Worm (Caenorhabditis elegans) whole organism, L4 larva: ENCODE data around the gene C50H11.13.

Source experiments
- R02D3.7 ChIP-seq: fragments of 150-350 bp; sonication (generic microtip); optimal IDR thresholded peaks from 3 replicates; lab custom pipeline; 2014; ENCODE audit warnings: missing biosample characterization, missing genetic modification characterization
- T20F7.1 ChIP-seq: fragments of 200-800 bp; sonication (Bioruptor generic); optimal IDR thresholded peaks from 2 replicates; lab custom pipeline; 2018; ENCODE audit warnings: mild to moderate bottlenecking, missing genetic modification characterization, missing compliant biosample characterization
- Y105C5A.15 ChIP-seq: fragments of 200-800 bp; sonication (Bioruptor generic); IDR thresholded peaks from 2 replicates; pipeline ENCODE4 v1.3.6; 2022; ENCODE audit warnings: missing genetic modification characterization, missing compliant biosample characterization
- Y48G9A.11 ChIP-seq: fragments of 200-800 bp; sonication (Bioruptor generic); IDR thresholded peaks from 2 replicates; pipeline ENCODE4 v1.3.6; 2022; ENCODE audit warnings: missing genetic modification reagents, missing genetic modification characterization, missing compliant biosample characterization
- Y5F2A.4 ChIP-seq: fragments of 200-800 bp; sonication (Bioruptor generic); optimal IDR thresholded peaks from 2 replicates; lab custom pipeline; 2018; ENCODE audit warnings: mild to moderate bottlenecking, missing genetic modification characterization, missing compliant biosample characterization
- ZK337.2 ChIP-seq: fragments of 200-800 bp; sonication (Bioruptor generic); IDR thresholded peaks from 2 replicates; pipeline ENCODE4 v1.3.6; 2022; ENCODE audit warnings: missing genetic modification reagents, missing genetic modification characterization, missing compliant biosample characterization
- ZK546.5 ChIP-seq, 2 experiments: sonication (generic microtip); optimal IDR thresholded peaks; 2 replicates each; lab custom pipeline; 2017; ENCODE audit warnings: missing biosample characterization in 2 of 2, missing genetic modification characterization in 2 of 2
- aha-1 ChIP-seq: fragments of 150-350 bp; peaks from one replicate; lab custom pipeline; 2014; ENCODE audit warnings: missing biosample characterization, missing genetic modification characterization
- attf-4 ChIP-seq: sonication (generic microtip); optimal IDR thresholded peaks from 3 replicates; lab custom pipeline; 2017; ENCODE audit warnings: missing biosample characterization, missing genetic modification characterization
- cey-2 ChIP-seq: sonication (generic microtip); optimal IDR thresholded peaks from 3 replicates; lab custom pipeline; 2017; ENCODE audit warnings: missing genetic modification characterization, mild to moderate bottlenecking, missing compliant biosample characterization, antibody characterized with exemption, borderline replicate concordance; ENCODE audit not compliant: insufficient read depth
- daf-16 ChIP-seq, 3 experiments: sonication (generic microtip); optimal IDR thresholded peaks; 2 replicates each; lab custom pipeline; 2016 to 2017; ENCODE audit warnings: missing genetic modification characterization in 3 of 3, missing genetic modification reagents in 3 of 3, mild to moderate bottlenecking in 2 of 3, missing compliant biosample characterization in 2 of 3, missing biosample characterization in 1 of 3, moderate library complexity in 1 of 3
- daf-8 ChIP-seq: fragments of 200-800 bp; sonication (Bioruptor generic); IDR thresholded peaks from 2 replicates; pipeline ENCODE4 v1.3.6; 2022; ENCODE audit warnings: missing genetic modification characterization, missing compliant biosample characterization
- dmd-8 ChIP-seq: fragments of 200-800 bp; sonication (Bioruptor generic); IDR thresholded peaks from 2 replicates; pipeline ENCODE4 v1.3.6; 2022; ENCODE audit warnings: missing genetic modification characterization, missing compliant biosample characterization
- dve-1 ChIP-seq: sonication (generic microtip); optimal IDR thresholded peaks from 2 replicates; lab custom pipeline; 2017; ENCODE audit warnings: antibody characterized with exemption, mild to moderate bottlenecking, missing genetic modification characterization, missing compliant biosample characterization; ENCODE audit not compliant: insufficient read depth
- egl-27 ChIP-seq: sonication (generic microtip); optimal IDR thresholded peaks from 3 replicates; lab custom pipeline; 2017; ENCODE audit warnings: missing biosample characterization, missing genetic modification reagents, missing genetic modification characterization
- egl-43 ChIP-seq: fragments of 200-800 bp; sonication (Bioruptor generic); IDR thresholded peaks from 2 replicates; pipeline ENCODE4 v1.3.6; 2022; ENCODE audit warnings: missing genetic modification reagents, missing genetic modification characterization, missing compliant biosample characterization
- fkh-10 ChIP-seq: fragments of 150-350 bp; optimal IDR thresholded peaks from 2 replicates; lab custom pipeline; 2014; ENCODE audit warnings: missing biosample characterization, missing genetic modification reagents, missing genetic modification characterization
- hlh-30 ChIP-seq: sonication (generic microtip); optimal IDR thresholded peaks from 2 replicates; lab custom pipeline; 2017; ENCODE audit warnings: antibody characterized with exemption, mild to moderate bottlenecking, missing genetic modification characterization, missing compliant biosample characterization; ENCODE audit not compliant: insufficient read depth
- lin-13 ChIP-seq: fragments of 150-350 bp; optimal IDR thresholded peaks from 2 replicates; lab custom pipeline; 2014; ENCODE audit warnings: missing biosample characterization, missing genetic modification reagents, missing genetic modification characterization
- lin-15B ChIP-seq: fragments of 150-350 bp; sonication (generic microtip); optimal IDR thresholded peaks from 3 replicates; lab custom pipeline; 2014; ENCODE audit warnings: missing biosample characterization, missing genetic modification characterization
- madf-9 ChIP-seq: fragments of 200-800 bp; sonication (Bioruptor generic); conservative IDR thresholded peaks from 2 replicates; pipeline ENCODE4 v1.3.6; 2022; ENCODE audit warnings: missing genetic modification reagents, missing genetic modification characterization, missing compliant biosample characterization
- mdl-1 ChIP-seq, 2 experiments: fragments of 150-350 bp in 1 of 2; sonication (generic microtip) in 1 of 2; optimal IDR thresholded peaks; 2 replicates each; lab custom pipeline; 2014 to 2017; ENCODE audit warnings: missing biosample characterization in 2 of 2, missing genetic modification characterization in 2 of 2
- mes-2 ChIP-seq: sonication (generic microtip); optimal IDR thresholded peaks from 2 replicates; lab custom pipeline; 2016; ENCODE audit warnings: missing genotype, mild to moderate bottlenecking, missing genetic modification characterization, missing compliant biosample characterization; ENCODE audit not compliant: poor library complexity, severe bottlenecking
- nhr-11 ChIP-seq: fragments of 150-350 bp; optimal IDR thresholded peaks from 2 replicates; lab custom pipeline; 2014; ENCODE audit warnings: missing biosample characterization, missing genetic modification characterization
- nhr-111 ChIP-seq: fragments of 200-800 bp; sonication (Bioruptor generic); optimal IDR thresholded peaks from 2 replicates; lab custom pipeline; 2018; ENCODE audit warnings: mild to moderate bottlenecking, missing genetic modification characterization, missing compliant biosample characterization
- nhr-28 ChIP-seq: fragments of 150-350 bp; optimal IDR thresholded peaks from 2 replicates; lab custom pipeline; 2014; ENCODE audit warnings: missing biosample characterization, missing genetic modification characterization
- nhr-48 ChIP-seq: sonication (generic microtip); optimal IDR thresholded peaks from 2 replicates; lab custom pipeline; 2016; ENCODE audit warnings: mild to moderate bottlenecking, missing genetic modification characterization, missing compliant biosample characterization
- nhr-76 ChIP-seq: fragments of 150-350 bp; optimal IDR thresholded peaks from 2 replicates; lab custom pipeline; 2014; ENCODE audit warnings: missing biosample characterization, missing genetic modification characterization
- pqm-1 ChIP-seq: sonication (generic microtip); optimal IDR thresholded peaks from 2 replicates; lab custom pipeline; 2017; ENCODE audit warnings: missing biosample characterization, missing genetic modification characterization
- rbr-2 ChIP-seq: sonication (generic microtip); optimal IDR thresholded peaks from 2 replicates; lab custom pipeline; 2016; ENCODE audit warnings: missing genotype, missing genetic modification characterization, missing compliant biosample characterization
- saeg-2 ChIP-seq: fragments of 200-800 bp; sonication (Bioruptor generic); IDR thresholded peaks from 2 replicates; pipeline ENCODE4 v1.3.6; 2022; ENCODE audit warnings: missing genetic modification reagents, missing genetic modification characterization, missing compliant biosample characterization
- sdz-12 ChIP-seq: fragments of 200-800 bp; sonication (Bioruptor generic); optimal IDR thresholded peaks from 2 replicates; lab custom pipeline; 2018; ENCODE audit warnings: mild to moderate bottlenecking, missing genetic modification characterization, missing compliant biosample characterization
- set-16 ChIP-seq: fragments of 200-800 bp; sonication (Bioruptor generic); IDR thresholded peaks from 2 replicates; pipeline ENCODE4 v1.3.6; 2022; ENCODE audit warnings: missing genetic modification reagents, missing genetic modification characterization, missing compliant biosample characterization
- snpc-1.2 ChIP-seq: fragments of 200-800 bp; sonication (Bioruptor generic); IDR thresholded peaks from 2 replicates; pipeline ENCODE4 v1.3.6; 2022; ENCODE audit warnings: missing genetic modification reagents, missing genetic modification characterization, missing compliant biosample characterization
- spr-3 ChIP-seq: fragments of 200-800 bp; sonication (Bioruptor generic); optimal IDR thresholded peaks from 2 replicates; lab custom pipeline; 2018; ENCODE audit warnings: mild to moderate bottlenecking, missing genetic modification characterization, missing compliant biosample characterization
- tra-1 ChIP-seq: fragments of 200-800 bp; sonication (Bioruptor generic); IDR thresholded peaks from 2 replicates; pipeline ENCODE4 v1.3.6; 2022; ENCODE audit warnings: missing genetic modification reagents, missing genetic modification characterization, missing compliant biosample characterization
- vab-7 ChIP-seq: fragments of 200-800 bp; sonication (Bioruptor generic); IDR thresholded peaks from 2 replicates; pipeline ENCODE4 v1.3.6; 2022; ENCODE audit warnings: missing genetic modification reagents, missing genetic modification characterization, missing compliant biosample characterization
- zag-1 ChIP-seq: fragments of 150-350 bp; optimal IDR thresholded peaks from 2 replicates; lab custom pipeline; 2014; ENCODE audit warnings: missing biosample characterization, missing genetic modification characterization
- zip-2 ChIP-seq: fragments of 150-350 bp; optimal IDR thresholded peaks from 2 replicates; lab custom pipeline; 2014; ENCODE audit warnings: missing biosample characterization, missing genetic modification characterization

The C50H11.13 gene

DNA sequence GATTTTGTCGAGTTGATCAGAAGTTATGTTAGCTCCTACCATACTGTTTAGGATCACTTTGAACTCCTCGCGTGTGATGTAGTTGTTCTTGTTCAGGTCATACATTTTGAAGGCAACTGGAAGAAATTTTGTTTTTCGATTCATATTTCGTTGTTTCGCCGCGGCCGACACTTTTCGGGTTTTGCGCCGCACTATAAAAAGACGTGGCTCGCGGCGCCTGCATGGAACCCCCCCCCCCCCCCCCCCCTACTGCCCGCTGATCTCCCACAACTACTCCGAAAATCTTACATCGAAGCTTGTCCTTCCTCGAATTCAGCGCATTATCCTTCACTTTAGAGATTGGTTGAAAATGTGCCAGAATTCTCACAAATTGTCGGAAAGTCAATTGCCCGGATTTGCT lies 33.4 kb downstream of the C50H11.13 start:
- peak; percentile 82 for TF ChIP-seq set-16
- TF ChIP-seq vab-7 (GFP tag; lab: Robert Waterston, UW), result no peak

ce11 chrV:3034236-3034635 lies 37.2 kb downstream of the C50H11.13 start, which contains the start of gene srw-8:
srw-8 (minus strand) TSS chrV:3034336.
- no peak for TF ChIP-seq Y105C5A.15 (GFP tag; lab: Robert Waterston, UW)
- TF ChIP-seq lin-15B (tag; lab: Kevin White, UChicago), result no peak
- TF ChIP-seq zip-2, result no peak
- no peak for TF ChIP-seq zag-1 (tag; lab: Kevin White, UChicago)
- TF ChIP-seq nhr-111 (GFP tag; lab: Kevin White, UChicago), result no peak
- TF ChIP-seq nhr-76 (tag; lab: Kevin White, UChicago), result no peak
- TF ChIP-seq dmd-8 (GFP tag; lab: Robert Waterston, UW), result no peak
- no peak for TF ChIP-seq fkh-10 (GFP tag; lab: Kevin White, UChicago)
- no peak for TF ChIP-seq mes-2 (tag; lab: Kevin White, UChicago)
- no peak for TF ChIP-seq nhr-48 (tag; lab: Kevin White, UChicago)
- no peak for TF ChIP-seq hlh-30 (tag; lab: Kevin White, UChicago)
- no peak for TF ChIP-seq mdl-1 (tag; optimal IDR thresholded peaks at IDR 0.05; lab: Kevin White, UChicago)

ce11 chrV:3032343-3032742 lies 39.1 kb downstream of the C50H11.13 start, which contains the start of gene irld-38:
irld-38 (minus strand) TSS chrV:3032443.
- TF ChIP-seq daf-8 (GFP tag; lab: Robert Waterston, UW) (no peak), cey-2 (tag; lab: Kevin White, UChicago) (no peak), ZK337.2 (no peak), egl-27 (tag; lab: Kevin White, UChicago) (no peak), mdl-1 (tag; optimal IDR thresholded peaks at IDR 0.05; lab: Kevin White, UChicago) (no peak)

DNA sequence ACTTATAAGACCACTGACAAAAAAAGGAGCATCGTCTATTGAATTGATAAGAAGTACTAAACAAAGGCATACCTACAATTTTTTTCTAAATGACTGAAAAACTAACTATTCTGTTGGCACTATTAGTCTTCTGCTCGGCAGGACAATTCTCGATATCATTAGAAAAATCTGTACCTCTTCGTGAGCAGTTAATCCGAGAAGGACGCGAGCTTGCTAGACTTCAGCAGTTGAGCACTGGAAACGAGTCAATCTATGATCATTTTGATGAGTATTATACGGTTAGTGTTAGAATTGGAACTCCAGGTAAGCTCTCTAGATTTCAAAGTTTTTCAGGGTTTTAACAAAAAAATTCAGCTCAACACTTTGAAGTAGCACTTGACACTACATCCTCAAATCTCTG lies 43.2 kb downstream of the C50H11.13 start, which contains the start of gene asp-7:
Gene asp-7, plus strand, starts transcription at position 81 of the 400 bp plus-strand sequence.
- TF ChIP-seq sdz-12 (GFP tag; lab: Kevin White, UChicago) (no peak), pqm-1 (tag; lab: Kevin White, UChicago) (peak; percentile 12), ZK546.5 (tag; optimal IDR thresholded peaks at IDR 0.05; lab: Kevin White, UChicago) (no peak), aha-1 (tag; lab: Kevin White, UChicago) (peak; percentile 73), Y5F2A.4 (GFP tag; lab: Kevin White, UChicago) (no peak), rbr-2 (tag; lab: Kevin White, UChicago) (no peak)

DNA sequence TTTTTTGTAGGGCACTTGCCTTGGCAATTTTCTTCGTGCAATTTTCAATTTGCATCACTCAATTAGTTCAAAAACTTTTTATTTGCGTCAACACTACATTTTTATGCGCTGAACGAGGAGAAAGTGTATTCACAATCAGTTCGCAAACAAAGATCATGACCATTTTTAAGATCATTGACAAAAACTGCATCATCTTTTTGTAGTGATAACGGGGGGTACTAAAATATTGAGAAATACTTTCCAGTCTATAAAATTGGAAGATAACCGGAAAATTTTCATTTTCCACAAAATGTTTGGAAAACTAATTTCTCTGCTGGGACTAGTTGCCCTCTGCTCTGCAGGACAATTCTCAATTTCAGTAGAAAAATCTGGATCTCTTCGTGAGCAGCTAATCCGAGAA lies 47.2 kb downstream of the C50H11.13 start, which contains the start of gene asp-8:
Gene asp-8, plus strand, starts transcription at position 276 of the 400 bp plus-strand sequence.
- TF ChIP-seq snpc-1.2 (GFP tag; lab: Robert Waterston, UW), result no peak
- no peak for TF ChIP-seq ZK546.5 (tag; optimal IDR thresholded peaks at IDR 0.05; lab: Kevin White, UChicago)
- no peak for TF ChIP-seq spr-3 (GFP tag; lab: Kevin White, UChicago)
- peak; percentile 75 for TF ChIP-seq nhr-28 (tag; lab: Kevin White, UChicago)
- TF ChIP-seq T20F7.1 (GFP tag; lab: Kevin White, UChicago), result no peak
- TF ChIP-seq daf-16 (GFP tag; optimal IDR thresholded peaks at IDR 0.05; lab: Kevin White, UChicago), result no peak
- peak; percentile 63 for TF ChIP-seq daf-16 (tag; optimal IDR thresholded peaks at IDR 0.05; lab: Kevin White, UChicago)
- no peak for TF ChIP-seq sdz-12 (GFP tag; lab: Kevin White, UChicago)
- no peak for TF ChIP-seq mdl-1 (tag; optimal IDR thresholded peaks at IDR 0.05; lab: Kevin White, UChicago)

ce11 chrV:3021306-3021705 lies 50.1 kb downstream of the C50H11.13 start, which contains the start of gene irld-12:
irld-12 (minus strand) TSS chrV:3021406.
- no peak for TF ChIP-seq lin-13
- TF ChIP-seq dve-1 (tag; lab: Kevin White, UChicago), result no peak
- TF ChIP-seq saeg-2 (GFP tag; lab: Robert Waterston, UW), result no peak
- TF ChIP-seq tra-1, result no peak
- TF ChIP-seq Y48G9A.11 (GFP tag; lab: Robert Waterston, UW), result no peak
- TF ChIP-seq nhr-11 (tag; lab: Kevin White, UChicago), result no peak
- no peak for TF ChIP-seq attf-4
- no peak for TF ChIP-seq R02D3.7 (tag; lab: Kevin White, UChicago)
- no peak for TF ChIP-seq daf-8 (GFP tag; lab: Robert Waterston, UW)
- no peak for TF ChIP-seq madf-9 (GFP tag; lab: Robert Waterston, UW)
- TF ChIP-seq egl-43 (GFP tag; lab: Robert Waterston, UW), result no peak
- no peak for TF ChIP-seq zip-2
- TF ChIP-seq, all 104 proteins: peak for 0
